Worm (Caenorhabditis elegans) whole organism, young adult: Measurements from ENCODE around the gene cwf-19L1.

Experiments
- B0336.3 ChIP-seq: fragments of 200-800 bp; sonication (Bioruptor generic); IDR thresholded peaks from 2 replicates; pipeline ENCODE4 v1.3.6; 2022; ENCODE audit warnings: missing genetic modification characterization, missing compliant biosample characterization
- C17E4.6 ChIP-seq: fragments of 200-800 bp; sonication (Bioruptor generic); IDR thresholded peaks from 2 replicates; pipeline ENCODE4 v1.3.6; 2022; ENCODE audit warnings: missing genetic modification reagents, missing genetic modification characterization, missing compliant biosample characterization
- D2030.7 ChIP-seq: fragments of 200-800 bp; sonication (Bioruptor generic); IDR thresholded peaks from 2 replicates; pipeline ENCODE4 v1.3.6; 2022; ENCODE audit warnings: missing genetic modification reagents, missing genetic modification characterization, missing compliant biosample characterization
- F22D6.2 ChIP-seq: sonication (generic microtip); optimal IDR thresholded peaks from 2 replicates; lab custom pipeline; 2016; ENCODE audit warnings: mild to moderate bottlenecking, missing genetic modification characterization, missing compliant biosample characterization
- K12H6.12 ChIP-seq: fragments of 200-800 bp; sonication (Bioruptor generic); optimal IDR thresholded peaks from 2 replicates; lab custom pipeline; 2018; ENCODE audit warnings: mild to moderate bottlenecking, missing genetic modification characterization, missing compliant biosample characterization
- Y56A3A.18 ChIP-seq: fragments of 200-800 bp; sonication (Bioruptor generic); IDR thresholded peaks from 2 replicates; pipeline ENCODE4 v1.3.6; 2022; ENCODE audit warnings: missing genetic modification reagents, missing genetic modification characterization, missing compliant biosample characterization
- Y79H2A.3 ChIP-seq: fragments of 200-800 bp; sonication (Bioruptor generic); conservative IDR thresholded peaks from 2 replicates; pipeline ENCODE4 v1.3.6; 2022; ENCODE audit warnings: missing genetic modification reagents, missing genetic modification characterization, missing compliant biosample characterization
- akir-1 ChIP-seq: fragments of 200-800 bp; sonication (Bioruptor generic); optimal IDR thresholded peaks from 2 replicates; lab custom pipeline; 2018; ENCODE audit warnings: mild to moderate bottlenecking, missing genetic modification characterization, moderate library complexity, missing compliant biosample characterization
- ama-1 ChIP-seq, 3 experiments: fragments of 150-350 bp in 1 of 3; sonication (generic microtip) in 2 of 3; optimal IDR thresholded peaks; 2 replicates each; lab custom pipeline; 2014 to 2018; ENCODE audit warnings: missing biosample characterization in 2 of 3, missing genetic modification characterization in 2 of 3, missing genetic modification reagents in 2 of 3
- aptf-3 ChIP-seq: fragments of 200-800 bp; sonication (Bioruptor generic); IDR thresholded peaks from 2 replicates; pipeline ENCODE4 v1.3.6; 2022; ENCODE audit warnings: missing genetic modification characterization, missing compliant biosample characterization
- athp-1 ChIP-seq: sonication (generic microtip); optimal IDR thresholded peaks from 2 replicates; lab custom pipeline; 2017; ENCODE audit warnings: mild to moderate bottlenecking, missing genetic modification characterization, missing compliant biosample characterization
- attf-5 ChIP-seq: fragments of 200-800 bp; sonication (Bioruptor generic); optimal IDR thresholded peaks from 2 replicates; lab custom pipeline; 2018; ENCODE audit warnings: mild to moderate bottlenecking, missing genetic modification characterization, missing compliant biosample characterization
- attf-6 ChIP-seq: fragments of 200-800 bp; sonication (Bioruptor generic); IDR thresholded peaks from 2 replicates; pipeline ENCODE4 v1.3.6; 2022; ENCODE audit warnings: missing genetic modification reagents, missing genetic modification characterization, missing compliant biosample characterization
- bed-2 ChIP-seq: fragments of 200-800 bp; sonication (Bioruptor generic); IDR thresholded peaks from 2 replicates; pipeline ENCODE4 v1.3.6; 2022; ENCODE audit warnings: missing genetic modification reagents, missing genetic modification characterization, missing compliant biosample characterization
- ccch-3 ChIP-seq: fragments of 200-800 bp; sonication (Bioruptor generic); optimal IDR thresholded peaks from 2 replicates; lab custom pipeline; 2018; ENCODE audit warnings: mild to moderate bottlenecking, missing genetic modification characterization, missing compliant biosample characterization
- cebp-1 ChIP-seq, 2 experiments: fragments of 200-800 bp in 1 of 2; sonication (Bioruptor generic) in 1 of 2; sonication (generic microtip) in 1 of 2; IDR thresholded peaks in 1 of 2; optimal IDR thresholded peaks in 1 of 2; 2 replicates each; pipeline versions ENCODE4 v1.3.6 to Lab custom; 2017 to 2022; ENCODE audit warnings: missing compliant biosample characterization in 2 of 2, missing genetic modification characterization in 2 of 2, mild to moderate bottlenecking in 1 of 2, missing genetic modification reagents in 1 of 2, moderate library complexity in 1 of 2
- cebp-2 ChIP-seq: fragments of 200-800 bp; sonication (Bioruptor generic); IDR thresholded peaks from 2 replicates; pipeline ENCODE4 v1.3.6; 2022; ENCODE audit warnings: missing genetic modification characterization, missing compliant biosample characterization
- dox-1 ChIP-seq: fragments of 200-800 bp; sonication (Bioruptor generic); IDR thresholded peaks from 2 replicates; pipeline ENCODE4 v1.3.6; 2022; ENCODE audit warnings: missing genetic modification reagents, missing genetic modification characterization, missing compliant biosample characterization
- dpff-1 ChIP-seq: sonication (generic microtip); optimal IDR thresholded peaks from 2 replicates; lab custom pipeline; 2017; ENCODE audit warnings: mild to moderate bottlenecking, missing genetic modification characterization, missing compliant biosample characterization
- dpl-1 ChIP-seq: fragments of 150-350 bp; optimal IDR thresholded peaks from 2 replicates; lab custom pipeline; 2014; ENCODE audit warnings: missing biosample characterization, missing genetic modification reagents, missing genetic modification characterization
- egl-44 ChIP-seq: fragments of 200-800 bp; sonication (Bioruptor generic); IDR thresholded peaks from 2 replicates; pipeline ENCODE4 v1.3.6; 2022; ENCODE audit warnings: missing genetic modification reagents, missing genetic modification characterization, missing compliant biosample characterization
- egrh-3 ChIP-seq: fragments of 200-800 bp; sonication (Bioruptor generic); IDR thresholded peaks from 2 replicates; pipeline ENCODE4 v1.3.6; 2022; ENCODE audit warnings: missing genetic modification reagents, missing genetic modification characterization, missing compliant biosample characterization
- ekl-4 ChIP-seq: fragments of 200-800 bp; sonication (Bioruptor generic); IDR thresholded peaks from 2 replicates; pipeline ENCODE4 v1.3.6; 2022; ENCODE audit warnings: missing genetic modification reagents, missing genetic modification characterization, missing compliant biosample characterization
- ets-4 ChIP-seq: fragments of 200-800 bp; sonication (Bioruptor generic); optimal IDR thresholded peaks from 2 replicates; lab custom pipeline; 2018; ENCODE audit warnings: mild to moderate bottlenecking, missing genetic modification characterization, missing compliant biosample characterization
- gei-17 ChIP-seq: fragments of 200-800 bp; sonication (Bioruptor generic); optimal IDR thresholded peaks from 2 replicates; lab custom pipeline; 2018; ENCODE audit warnings: mild to moderate bottlenecking, missing genetic modification characterization, missing compliant biosample characterization
- hlh-26 ChIP-seq: fragments of 200-800 bp; sonication (Bioruptor generic); conservative IDR thresholded peaks from 2 replicates; pipeline ENCODE4 v1.3.6; 2022; ENCODE audit warnings: missing genetic modification reagents, missing genetic modification characterization, missing compliant biosample characterization
- hsf-1 ChIP-seq: fragments of 200-800 bp; sonication (Bioruptor generic); IDR thresholded peaks from 2 replicates; pipeline ENCODE4 v1.3.6; 2022; ENCODE audit warnings: missing genetic modification reagents, missing genetic modification characterization, missing compliant biosample characterization
- lag-1 ChIP-seq: fragments of 200-800 bp; sonication (Bioruptor generic); IDR thresholded peaks from 2 replicates; pipeline ENCODE4 v1.3.6; 2022; ENCODE audit warnings: missing genetic modification reagents, missing genetic modification characterization, missing compliant biosample characterization
- let-526 ChIP-seq: fragments of 200-800 bp; sonication (Bioruptor generic); IDR thresholded peaks from 2 replicates; pipeline ENCODE4 v1.3.6; 2022; ENCODE audit warnings: missing genetic modification reagents, missing genetic modification characterization, missing compliant biosample characterization
- lir-1 ChIP-seq: fragments of 200-800 bp; sonication (Bioruptor generic); conservative IDR thresholded peaks from 2 replicates; pipeline ENCODE4 v1.3.6; 2022; ENCODE audit warnings: missing genetic modification reagents, missing genetic modification characterization, missing compliant biosample characterization
- lsl-1 ChIP-seq: fragments of 200-800 bp; sonication (Bioruptor generic); optimal IDR thresholded peaks from 2 replicates; lab custom pipeline; 2018; ENCODE audit warnings: mild to moderate bottlenecking, missing genetic modification characterization, moderate library complexity, missing compliant biosample characterization
- lsy-27 ChIP-seq: sonication (generic microtip); optimal IDR thresholded peaks from 2 replicates; lab custom pipeline; 2017; ENCODE audit warnings: missing genetic modification characterization, mild to moderate bottlenecking, missing compliant biosample characterization, antibody characterized with exemption, missing genotype, borderline replicate concordance; ENCODE audit not compliant: insufficient read depth
- madf-3 ChIP-seq: fragments of 200-800 bp; sonication (Bioruptor generic); IDR thresholded peaks from 2 replicates; pipeline ENCODE4 v1.3.6; 2022; ENCODE audit warnings: missing genetic modification reagents, missing genetic modification characterization, missing compliant biosample characterization
- mel-28 ChIP-seq: sonication (generic microtip); optimal IDR thresholded peaks from 2 replicates; lab custom pipeline; 2016; ENCODE audit warnings: borderline replicate concordance, mild to moderate bottlenecking, missing genetic modification characterization, missing compliant biosample characterization
- nfya-2 ChIP-seq: fragments of 200-800 bp; sonication (Bioruptor generic); IDR thresholded peaks from 2 replicates; pipeline ENCODE4 v1.3.6; 2022; ENCODE audit warnings: missing genetic modification reagents, missing genetic modification characterization, missing compliant biosample characterization
- nhr-27 ChIP-seq: fragments of 200-800 bp; sonication (Bioruptor generic); optimal IDR thresholded peaks from 2 replicates; lab custom pipeline; 2018; ENCODE audit warnings: mild to moderate bottlenecking, missing genetic modification characterization, moderate library complexity, missing compliant biosample characterization
- nhr-80 ChIP-seq: sonication (generic microtip); optimal IDR thresholded peaks from 2 replicates; lab custom pipeline; 2016; ENCODE audit warnings: missing genetic modification characterization, missing compliant biosample characterization
- repo-1 ChIP-seq: sonication (generic microtip); optimal IDR thresholded peaks from 2 replicates; lab custom pipeline; 2017; ENCODE audit warnings: mild to moderate bottlenecking, missing genetic modification characterization, missing compliant biosample characterization
- snpc-4 ChIP-seq, 5 experiments: fragments of 150-350 bp in 1 of 5; sonication (generic microtip) in 4 of 5; optimal IDR thresholded peaks; 2 replicates each; lab custom pipeline; 2014 to 2018; ENCODE audit warnings: missing genetic modification characterization in 5 of 5, missing biosample characterization in 3 of 5, antibody characterized with exemption in 2 of 5, mild to moderate bottlenecking in 2 of 5, missing compliant biosample characterization in 2 of 5, missing genotype in 2 of 5, moderate library complexity in 2 of 5, missing genetic modification reagents in 1 of 5
- somi-1 ChIP-seq: fragments of 200-800 bp; sonication (Bioruptor generic); optimal IDR thresholded peaks from 2 replicates; lab custom pipeline; 2018; ENCODE audit warnings: mild to moderate bottlenecking, missing genetic modification characterization, missing compliant biosample characterization
- tbp1 ChIP-seq: fragments of 200-800 bp; sonication (Bioruptor generic); optimal IDR thresholded peaks from 2 replicates; lab custom pipeline; 2018; ENCODE audit warnings: mild to moderate bottlenecking, missing genetic modification characterization, missing compliant biosample characterization
- tbx-9 ChIP-seq: sonication (generic microtip); optimal IDR thresholded peaks from 2 replicates; lab custom pipeline; 2016; ENCODE audit warnings: borderline replicate concordance, missing genetic modification characterization, inconsistent platforms, missing compliant biosample characterization
- unc-130 ChIP-seq: sonication (generic microtip); optimal IDR thresholded peaks from 2 replicates; lab custom pipeline; 2016; ENCODE audit warnings: missing genetic modification reagents, missing genetic modification characterization, missing compliant biosample characterization
- xnd-1 ChIP-seq: sonication (generic microtip); optimal IDR thresholded peaks from 2 replicates; lab custom pipeline; 2016; ENCODE audit warnings: missing genotype, missing genetic modification reagents, missing genetic modification characterization, missing compliant biosample characterization
- zfh-2 ChIP-seq: fragments of 200-800 bp; sonication (Bioruptor generic); conservative IDR thresholded peaks from 2 replicates; pipeline ENCODE4 v1.3.6; 2022; ENCODE audit warnings: missing genetic modification reagents, missing genetic modification characterization, missing compliant biosample characterization
- ztf-26 ChIP-seq: sonication (generic microtip); optimal IDR thresholded peaks from 2 replicates; lab custom pipeline; 2017; ENCODE audit warnings: missing genetic modification characterization, missing compliant biosample characterization

cwf-19L1 gene

ce11 chrV:6100492-6101004, 7.1 kb upstream of the cwf-19L1 start, which contains the start of gene crt-1 (continued):
- TF ChIP-seq nfya-2 (peak; percentile 99), ccch-3 (no peak), lsy-27 (tag; lab: Kevin White, UChicago) (no peak), nhr-27 (no peak), zfh-2 (peak; percentile 99), attf-6 (GFP tag; lab: Robert Waterston, UW) (no peak), unc-130 (GFP tag; lab: Kevin White, UChicago) (no peak), Y79H2A.3 (GFP tag; lab: Robert Waterston, UW) (peak; percentile 59; the same call in 1 of the 2 replicates), lsl-1 (GFP tag; lab: Kevin White, UChicago) (no peak), B0336.3 (peak; percentile 90), madf-3 (GFP tag; lab: Robert Waterston, UW) (0 out of 2 replicates have a peak, but pooled peaks have one; percentile 59), hsf-1 (GFP tag; lab: Robert Waterston, UW) (0 out of 2 replicates have a peak, but pooled peaks have one; percentile 51), lag-1 (no peak), bed-2 (GFP tag; lab: Robert Waterston, UW) (no peak), cebp-1 (GFP tag; IDR thresholded peaks at IDR 0.05; lab: Robert Waterston, UW) (no peak), cebp-1 (tag; optimal IDR thresholded peaks at IDR 0.05; lab: Kevin White, UChicago) (peak; percentile 85), dpl-1 (GFP tag; lab: Kevin White, UChicago) (no peak), ekl-4 (GFP tag; lab: Robert Waterston, UW) (peak; percentile 80), tbp1 (peak; percentile 63), gei-17 (peak; percentile 66), dox-1 (peak; percentile 91), K12H6.12 (tag; lab: Kevin White, UChicago) (peak; percentile 88), dpff-1 (no peak), egl-44 (GFP tag; lab: Robert Waterston, UW) (no peak), attf-5 (peak; percentile 78), Y56A3A.18 (GFP tag; lab: Robert Waterston, UW) (0 out of 2 replicates have a peak, but pooled peaks have one; percentile 64), hlh-26 (GFP tag; lab: Robert Waterston, UW) (no peak), mel-28 (tag; lab: Kevin White, UChicago) (no peak), somi-1 (GFP tag; lab: Kevin White, UChicago) (peak; percentile 82), ama-1 (optimal IDR thresholded peaks at IDR 0.05; lab: Kevin White, UChicago) (no peak), ama-1 (GFP tag; optimal IDR thresholded peaks at IDR 0.05; lab: Kevin White, UChicago) (no peak), athp-1 (tag; lab: Kevin White, UChicago) (no peak), lir-1 (GFP tag; lab: Robert Waterston, UW) (0 out of 2 replicates have a peak, but pooled peaks have one; percentile 26), ets-4 (GFP tag; lab: Kevin White, UChicago) (peak; percentile 87), egrh-3 (GFP tag; lab: Robert Waterston, UW) (peak; percentile 32; the same call in 1 of the 2 replicates), F22D6.2 (peak; percentile 62), nhr-80 (tag; lab: Kevin White, UChicago) (peak; percentile 89), snpc-4 (GFP tag; optimal IDR thresholded peaks at IDR 0.05; lab: Kevin White, UChicago) (no peak), snpc-4 (tag; optimal IDR thresholded peaks at IDR 0.05; lab: Kevin White, UChicago) (peak; percentile 29 to 77 (median 56)), xnd-1 (tag; lab: Kevin White, UChicago) (no peak), tbx-9 (tag; lab: Kevin White, UChicago) (no peak), akir-1 (GFP tag; lab: Kevin White, UChicago) (no peak), ztf-26 (tag; lab: Kevin White, UChicago) (peak; percentile 81), C17E4.6 (no peak), D2030.7 (GFP tag; lab: Robert Waterston, UW) (peak; percentile 36; the same call in 1 of the 2 replicates), cebp-2 (no peak), repo-1 (tag; lab: Kevin White, UChicago) (peak; percentile 44), let-526 (GFP tag; lab: Robert Waterston, UW) (peak; percentile 82), aptf-3 (GFP tag; lab: Robert Waterston, UW) (0 out of 2 replicates have a peak, but pooled peaks have one; percentile 52)
